Fruit fly (Drosophila melanogaster) whole organism: ENCODE measurements around the gene Ae2.

ENCODE experiments used
- CG8478 ChIP-seq: fragments of >200 bp; optimal IDR thresholded peaks from 2 replicates; lab custom pipeline; 2018; ENCODE audit warnings: inconsistent platforms
- Dll ChIP-seq: fragments of >200 bp; optimal IDR thresholded peaks from 2 replicates; lab custom pipeline; 2017
- EcR ChIP-seq, 2 experiments: fragments of >200 bp; optimal IDR thresholded peaks; 2 replicates each; lab custom pipeline; 2017; ENCODE audit warnings: missing biosample characterization in 2 of 2, missing genetic modification characterization in 2 of 2, missing genetic modification reagents in 2 of 2
- pan ChIP-seq: fragments of >200 bp; optimal IDR thresholded peaks from 2 replicates; lab custom pipeline; 2017
- psq ChIP-seq: fragments of >200 bp; optimal IDR thresholded peaks from 2 replicates; lab custom pipeline; 2017
- usp ChIP-seq: fragments of >200 bp; optimal IDR thresholded peaks from 2 replicates; lab custom pipeline; 2017; ENCODE audit warnings: missing biosample characterization, missing genetic modification characterization, mixed read lengths

Ae2 gene

DNA sequence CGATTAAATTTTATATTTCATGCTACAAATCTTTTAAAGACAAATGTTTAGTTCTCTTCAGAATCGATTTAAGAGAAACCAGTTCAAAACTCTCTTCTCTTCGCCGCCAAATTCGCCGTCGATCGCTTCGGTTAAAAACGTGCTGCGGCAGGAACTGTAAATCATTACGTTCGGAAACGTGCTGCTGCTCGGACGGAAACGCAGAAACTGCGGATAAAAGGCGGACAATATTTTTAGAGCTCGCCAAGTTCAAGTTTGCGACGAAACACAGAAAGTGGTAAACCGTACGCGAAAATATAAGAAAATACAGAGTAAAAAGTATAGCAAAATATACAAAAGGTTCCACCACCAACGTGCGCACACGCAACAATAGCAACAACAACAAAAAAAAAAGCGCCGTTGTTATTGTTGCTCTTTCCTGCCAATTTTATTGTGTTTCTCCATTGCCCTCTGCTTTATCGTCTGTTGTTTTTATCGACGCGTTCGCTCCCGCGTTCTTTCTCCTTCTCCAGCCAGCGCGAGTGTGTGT, at the start of gene Ae2:
Ae2 (plus strand) TSS at position 156 of the 529 bp plus-strand sequence.
- peak; percentile 71 for TF ChIP-seq psq (lab: Kevin White, UChicago)
- TF ChIP-seq Dll (lab: Kevin White, UChicago): no peak

DNA sequence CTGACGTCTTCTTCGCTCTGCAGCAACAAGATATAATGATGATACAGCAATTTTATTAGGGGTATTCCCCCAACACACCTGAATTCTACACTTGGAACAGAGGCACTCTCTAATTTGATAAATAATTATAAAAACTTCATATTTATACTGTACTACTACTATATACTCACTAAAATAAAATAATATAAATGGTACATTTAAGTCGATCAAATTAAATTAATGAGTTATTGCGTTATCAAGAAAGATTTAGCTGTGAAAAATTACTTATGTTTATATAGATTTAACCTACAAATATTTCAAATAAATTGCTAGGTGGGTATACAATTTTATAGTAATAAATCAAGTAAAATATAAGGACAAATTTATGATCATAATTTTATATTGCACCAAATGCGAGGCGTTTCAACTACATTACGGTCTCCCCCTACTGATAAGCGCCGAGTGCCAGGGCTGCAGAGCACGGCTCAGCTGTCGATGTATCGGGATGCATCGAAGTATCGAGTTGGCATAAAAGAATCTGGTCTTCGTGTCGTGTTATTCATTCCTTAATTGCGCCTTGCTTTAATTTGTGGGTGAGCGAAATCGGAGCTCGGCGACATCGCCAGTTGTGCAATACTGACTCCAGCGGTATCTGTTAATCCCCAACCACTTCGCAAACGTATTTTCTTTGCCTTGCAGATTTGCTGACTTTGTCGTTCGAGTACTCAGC, 49.4 kb upstream of the Ae2 start, which contains the start of gene vsg:
vsg (plus strand) TSS at position 497 of the 709 bp plus-strand sequence.
- no peak for TF ChIP-seq usp (GFP tag; lab: Kevin White, UChicago)
- TF ChIP-seq pan (lab: Kevin White, UChicago): no peak
- no peak for TF ChIP-seq CG8478
- no peak for TF ChIP-seq EcR (GFP tag; optimal IDR thresholded peaks at IDR 0.05; lab: Kevin White, UChicago)
- no peak for TF ChIP-seq psq (lab: Kevin White, UChicago)
- TF ChIP-seq Dll (lab: Kevin White, UChicago): no peak

dm6 chr3L:9714537-9715144, 48.7 kb upstream of the Ae2 start:
- no peak for TF ChIP-seq psq (lab: Kevin White, UChicago)
- TF ChIP-seq EcR (GFP tag; optimal IDR thresholded peaks at IDR 0.05; lab: Kevin White, UChicago): no peak
- TF ChIP-seq usp (GFP tag; lab: Kevin White, UChicago): no peak
- TF ChIP-seq CG8478: no peak
- no peak for TF ChIP-seq pan (lab: Kevin White, UChicago)
- TF ChIP-seq Dll (lab: Kevin White, UChicago): no peak

- no peak for TF ChIP-seq Dll (lab: Kevin White, UChicago)
- no peak for TF ChIP-seq pan (lab: Kevin White, UChicago)
- no peak for TF ChIP-seq usp (GFP tag; lab: Kevin White, UChicago)
- TF ChIP-seq psq (lab: Kevin White, UChicago): no peak
- no peak for TF ChIP-seq EcR (GFP tag; optimal IDR thresholded peaks at IDR 0.05; lab: Kevin White, UChicago)
- no peak for TF ChIP-seq CG8478
Measured at dm6 chr3L:9716595-9716994, 46.7 kb upstream of the Ae2 start.

dm6 chr3L:9717101-9717500, 46.2 kb upstream of the Ae2 start:
- no peak for TF ChIP-seq pan (lab: Kevin White, UChicago)
- no peak for TF ChIP-seq psq (lab: Kevin White, UChicago)
- TF ChIP-seq EcR (GFP tag; optimal IDR thresholded peaks at IDR 0.05; lab: Kevin White, UChicago): no peak
- TF ChIP-seq usp (GFP tag; lab: Kevin White, UChicago): no peak
- no peak for TF ChIP-seq CG8478
- TF ChIP-seq Dll (lab: Kevin White, UChicago): no peak

dm6 chr3L:9717839-9718238, 45.5 kb upstream of the Ae2 start:
- TF ChIP-seq Dll (lab: Kevin White, UChicago): no peak

- no peak for TF ChIP-seq CG8478
- no peak for TF ChIP-seq usp (GFP tag; lab: Kevin White, UChicago)
Measured at dm6 chr3L:9718929-9719328, 44.4 kb upstream of the Ae2 start, which contains the start of the genes CG18178 and CG14174. Gene CG18178, minus strand, starts transcription at chr3L:9719144. Gene CG14174, plus strand, starts transcription at chr3L:9719328.

dm6 chr3L:9720102-9720501, 43.2 kb upstream of the Ae2 start:
- TF ChIP-seq EcR (GFP tag; optimal IDR thresholded peaks at IDR 0.05; lab: Kevin White, UChicago) (no peak), usp (GFP tag; lab: Kevin White, UChicago) (no peak), Dll (lab: Kevin White, UChicago) (no peak), CG8478 (no peak), psq (lab: Kevin White, UChicago) (no peak), pan (lab: Kevin White, UChicago) (no peak)

dm6 chr3L:9723108-9723507, 40.2 kb upstream of the Ae2 start, which contains the start of the genes nbs and defl:
Gene nbs, minus strand, starts transcription at chr3L:9723194.
Gene defl, plus strand, starts transcription at chr3L:9723423.
- no peak for TF ChIP-seq EcR (GFP tag; optimal IDR thresholded peaks at IDR 0.05; lab: Kevin White, UChicago)
- TF ChIP-seq pan (lab: Kevin White, UChicago): no peak
- TF ChIP-seq Dll (lab: Kevin White, UChicago): no peak
- no peak for TF ChIP-seq psq (lab: Kevin White, UChicago)

- no peak for TF ChIP-seq CG8478
- TF ChIP-seq psq (lab: Kevin White, UChicago): no peak
- TF ChIP-seq usp (GFP tag; lab: Kevin White, UChicago): no peak
- no peak for TF ChIP-seq EcR (GFP tag; optimal IDR thresholded peaks at IDR 0.05; lab: Kevin White, UChicago)
- no peak for TF ChIP-seq pan (lab: Kevin White, UChicago)
- TF ChIP-seq Dll (lab: Kevin White, UChicago): no peak
Measured at dm6 chr3L:9726707-9727106, 36.6 kb upstream of the Ae2 start, which contains the start of gene Naa60. Gene Naa60, plus strand, starts transcription at chr3L:9726895.

dm6 chr3L:9729795-9730421, 33.4 kb upstream of the Ae2 start, which contains the start of gene ATPsynB:
Gene ATPsynB, plus strand, starts transcription at chr3L:9729999.
- TF ChIP-seq CG8478 (no peak), usp (GFP tag; lab: Kevin White, UChicago) (no peak), EcR (GFP tag; optimal IDR thresholded peaks at IDR 0.05; lab: Kevin White, UChicago) (no peak), Dll (lab: Kevin White, UChicago) (no peak), psq (lab: Kevin White, UChicago) (no peak), pan (lab: Kevin White, UChicago) (no peak)
